Worm (Caenorhabditis elegans) whole organism, young adult: ENCODE data around the gene C25A8.1.
A peak's percentile ranks its signal among the peaks of the same experiment; 100 is the strongest.

Experiments
- B0261.1 ChIP-seq: sonication (generic microtip); optimal IDR thresholded peaks from 2 replicates; lab custom pipeline; 2016; ENCODE audit warnings: mild to moderate bottlenecking, missing genetic modification characterization, moderate library complexity, missing compliant biosample characterization
- B0336.3 ChIP-seq: fragments of 200-800 bp; sonication (Bioruptor generic); IDR thresholded peaks from 2 replicates; pipeline ENCODE4 v1.3.6; 2022; ENCODE audit warnings: missing genetic modification characterization, missing compliant biosample characterization
- C06A6.2 ChIP-seq: fragments of 200-800 bp; sonication (Bioruptor generic); conservative IDR thresholded peaks from 2 replicates; pipeline ENCODE4 v1.3.6; 2022; ENCODE audit warnings: missing genetic modification characterization, missing compliant biosample characterization
- F33H1.4 ChIP-seq: fragments of 200-800 bp; sonication (Bioruptor generic); IDR thresholded peaks from 2 replicates; pipeline ENCODE4 v1.3.6; 2022; ENCODE audit warnings: missing genetic modification reagents, missing genetic modification characterization, missing compliant biosample characterization
- F39B2.1 ChIP-seq: fragments of 200-800 bp; sonication (Bioruptor generic); IDR thresholded peaks from 2 replicates; pipeline ENCODE4 v1.3.6; 2022; ENCODE audit warnings: missing genetic modification reagents, missing genetic modification characterization, missing compliant biosample characterization
- F49E8.2 ChIP-seq: sonication (generic microtip); optimal IDR thresholded peaks from 3 replicates; lab custom pipeline; 2017; ENCODE audit warnings: missing genetic modification characterization, mild to moderate bottlenecking, missing compliant biosample characterization, antibody characterized with exemption, moderate library complexity; ENCODE audit not compliant: insufficient read depth
- F55B11.4 ChIP-seq: sonication (generic microtip); optimal IDR thresholded peaks from 2 replicates; lab custom pipeline; 2016; ENCODE audit warnings: missing compliant biosample characterization, missing genetic modification characterization, borderline replicate concordance; ENCODE audit not compliant: insufficient read depth
- K11D2.4 ChIP-seq: fragments of 200-800 bp; sonication (Bioruptor generic); IDR thresholded peaks from 2 replicates; pipeline ENCODE4 v1.3.6; 2022; ENCODE audit warnings: missing genetic modification reagents, missing genetic modification characterization, missing compliant biosample characterization
- K12H6.12 ChIP-seq: fragments of 200-800 bp; sonication (Bioruptor generic); optimal IDR thresholded peaks from 2 replicates; lab custom pipeline; 2018; ENCODE audit warnings: mild to moderate bottlenecking, missing genetic modification characterization, missing compliant biosample characterization
- Y53G8AR.9 ChIP-seq: fragments of 200-800 bp; sonication (Bioruptor generic); conservative IDR thresholded peaks from 2 replicates; pipeline ENCODE4 v1.3.6; 2022; ENCODE audit warnings: missing genetic modification reagents, missing genetic modification characterization, missing compliant biosample characterization
- Y56A3A.18 ChIP-seq: fragments of 200-800 bp; sonication (Bioruptor generic); IDR thresholded peaks from 2 replicates; pipeline ENCODE4 v1.3.6; 2022; ENCODE audit warnings: missing genetic modification reagents, missing genetic modification characterization, missing compliant biosample characterization
- Y95B8A.8 ChIP-seq: fragments of 200-800 bp; sonication (Bioruptor generic); IDR thresholded peaks from 2 replicates; pipeline ENCODE4 v1.3.6; 2022; ENCODE audit warnings: missing genetic modification reagents, missing genetic modification characterization, missing compliant biosample characterization
- akir-1 ChIP-seq: fragments of 200-800 bp; sonication (Bioruptor generic); optimal IDR thresholded peaks from 2 replicates; lab custom pipeline; 2018; ENCODE audit warnings: mild to moderate bottlenecking, missing genetic modification characterization, moderate library complexity, missing compliant biosample characterization
- athp-1 ChIP-seq: sonication (generic microtip); optimal IDR thresholded peaks from 2 replicates; lab custom pipeline; 2017; ENCODE audit warnings: mild to moderate bottlenecking, missing genetic modification characterization, missing compliant biosample characterization
- attf-5 ChIP-seq: fragments of 200-800 bp; sonication (Bioruptor generic); optimal IDR thresholded peaks from 2 replicates; lab custom pipeline; 2018; ENCODE audit warnings: mild to moderate bottlenecking, missing genetic modification characterization, missing compliant biosample characterization
- cebp-2 ChIP-seq: fragments of 200-800 bp; sonication (Bioruptor generic); IDR thresholded peaks from 2 replicates; pipeline ENCODE4 v1.3.6; 2022; ENCODE audit warnings: missing genetic modification characterization, missing compliant biosample characterization
- ceh-27 ChIP-seq: fragments of 200-800 bp; sonication (Bioruptor generic); optimal IDR thresholded peaks from 2 replicates; lab custom pipeline; 2018; ENCODE audit warnings: mild to moderate bottlenecking, missing genetic modification characterization, moderate library complexity, missing compliant biosample characterization
- ceh-40 ChIP-seq: fragments of 200-800 bp; sonication (Bioruptor generic); IDR thresholded peaks from 2 replicates; pipeline ENCODE4 v1.3.6; 2022; ENCODE audit warnings: missing genetic modification characterization, missing compliant biosample characterization
- ceh-58 ChIP-seq: fragments of 200-800 bp; sonication (Bioruptor generic); IDR thresholded peaks from 2 replicates; pipeline ENCODE4 v1.3.6; 2022; ENCODE audit warnings: missing genetic modification characterization, missing compliant biosample characterization
- die-1 ChIP-seq: sonication (generic microtip); optimal IDR thresholded peaks from 2 replicates; lab custom pipeline; 2016; ENCODE audit warnings: missing genotype, mild to moderate bottlenecking, missing genetic modification characterization, missing compliant biosample characterization
- dox-1 ChIP-seq: fragments of 200-800 bp; sonication (Bioruptor generic); IDR thresholded peaks from 2 replicates; pipeline ENCODE4 v1.3.6; 2022; ENCODE audit warnings: missing genetic modification reagents, missing genetic modification characterization, missing compliant biosample characterization
- dpl-1 ChIP-seq: fragments of 150-350 bp; optimal IDR thresholded peaks from 2 replicates; lab custom pipeline; 2014; ENCODE audit warnings: missing biosample characterization, missing genetic modification reagents, missing genetic modification characterization
- egl-18 ChIP-seq: fragments of 200-800 bp; sonication (Bioruptor generic); IDR thresholded peaks from 2 replicates; pipeline ENCODE4 v1.3.6; 2022; ENCODE audit warnings: missing genetic modification reagents, missing genetic modification characterization, missing compliant biosample characterization
- egrh-3 ChIP-seq: fragments of 200-800 bp; sonication (Bioruptor generic); IDR thresholded peaks from 2 replicates; pipeline ENCODE4 v1.3.6; 2022; ENCODE audit warnings: missing genetic modification reagents, missing genetic modification characterization, missing compliant biosample characterization
- ekl-4 ChIP-seq: fragments of 200-800 bp; sonication (Bioruptor generic); IDR thresholded peaks from 2 replicates; pipeline ENCODE4 v1.3.6; 2022; ENCODE audit warnings: missing genetic modification reagents, missing genetic modification characterization, missing compliant biosample characterization
- fkh-3 ChIP-seq: sonication (generic microtip); optimal IDR thresholded peaks from 2 replicates; lab custom pipeline; 2016; ENCODE audit warnings: mild to moderate bottlenecking, missing genetic modification characterization, missing compliant biosample characterization
- gei-17 ChIP-seq: fragments of 200-800 bp; sonication (Bioruptor generic); optimal IDR thresholded peaks from 2 replicates; lab custom pipeline; 2018; ENCODE audit warnings: mild to moderate bottlenecking, missing genetic modification characterization, missing compliant biosample characterization
- hlh-12 ChIP-seq: sonication (generic microtip); optimal IDR thresholded peaks from 2 replicates; lab custom pipeline; 2016; ENCODE audit warnings: missing genetic modification characterization, missing compliant biosample characterization
- hmg-1.2 ChIP-seq: fragments of 200-800 bp; sonication (Bioruptor generic); IDR thresholded peaks from 2 replicates; pipeline ENCODE4 v1.3.6; 2022; ENCODE audit warnings: missing genetic modification reagents, missing genetic modification characterization, missing compliant biosample characterization
- hrde-1 ChIP-seq: sonication (generic microtip); optimal IDR thresholded peaks from 2 replicates; lab custom pipeline; 2016; ENCODE audit warnings: missing genetic modification characterization, mild to moderate bottlenecking, missing compliant biosample characterization, moderate library complexity, missing genotype, missing genetic modification reagents, borderline replicate concordance
- hsf-1 ChIP-seq: fragments of 200-800 bp; sonication (Bioruptor generic); IDR thresholded peaks from 2 replicates; pipeline ENCODE4 v1.3.6; 2022; ENCODE audit warnings: missing genetic modification reagents, missing genetic modification characterization, missing compliant biosample characterization
- let-526 ChIP-seq: fragments of 200-800 bp; sonication (Bioruptor generic); IDR thresholded peaks from 2 replicates; pipeline ENCODE4 v1.3.6; 2022; ENCODE audit warnings: missing genetic modification reagents, missing genetic modification characterization, missing compliant biosample characterization
- lin-26 ChIP-seq: fragments of 200-800 bp; sonication (Bioruptor generic); IDR thresholded peaks from 2 replicates; pipeline ENCODE4 v1.3.6; 2022; ENCODE audit warnings: missing genetic modification reagents, missing genetic modification characterization, missing compliant biosample characterization
- lin-54 ChIP-seq: fragments of 200-800 bp; sonication (Bioruptor generic); optimal IDR thresholded peaks from 2 replicates; lab custom pipeline; 2018; ENCODE audit warnings: mild to moderate bottlenecking, missing genetic modification characterization, missing compliant biosample characterization
- madf-3 ChIP-seq: fragments of 200-800 bp; sonication (Bioruptor generic); IDR thresholded peaks from 2 replicates; pipeline ENCODE4 v1.3.6; 2022; ENCODE audit warnings: missing genetic modification reagents, missing genetic modification characterization, missing compliant biosample characterization
- mel-28 ChIP-seq: sonication (generic microtip); optimal IDR thresholded peaks from 2 replicates; lab custom pipeline; 2016; ENCODE audit warnings: borderline replicate concordance, mild to moderate bottlenecking, missing genetic modification characterization, missing compliant biosample characterization
- nfya-1 ChIP-seq: sonication (generic microtip); optimal IDR thresholded peaks from 2 replicates; lab custom pipeline; 2017; ENCODE audit warnings: antibody characterized with exemption, missing compliant biosample characterization, missing genetic modification characterization, borderline replicate concordance; ENCODE audit not compliant: insufficient read depth
- pbrm-1 ChIP-seq: fragments of 200-800 bp; sonication (Bioruptor generic); IDR thresholded peaks from 2 replicates; pipeline ENCODE4 v1.3.6; 2022; ENCODE audit warnings: missing genetic modification reagents, missing genetic modification characterization, missing compliant biosample characterization
- pha-4 ChIP-seq: fragments of 150-350 bp; sonication (generic microtip); optimal IDR thresholded peaks from 2 replicates; lab custom pipeline; 2014; ENCODE audit warnings: missing biosample characterization, missing genetic modification reagents, missing genetic modification characterization
- rcor-1 ChIP-seq: fragments of 200-800 bp; sonication (Bioruptor generic); IDR thresholded peaks from 2 replicates; pipeline ENCODE4 v1.3.6; 2022; ENCODE audit warnings: missing genetic modification reagents, missing genetic modification characterization, missing compliant biosample characterization
- snpc-1.3 ChIP-seq: sonication (generic microtip); optimal IDR thresholded peaks from 2 replicates; lab custom pipeline; 2017; ENCODE audit warnings: missing genetic modification characterization, mild to moderate bottlenecking, missing compliant biosample characterization, antibody characterized with exemption, moderate library complexity, missing genotype, missing genetic modification reagents; ENCODE audit not compliant: insufficient read depth
- snpc-3.4 ChIP-seq: sonication (generic microtip); optimal IDR thresholded peaks from 2 replicates; lab custom pipeline; 2017; ENCODE audit warnings: missing genetic modification characterization, mild to moderate bottlenecking, missing compliant biosample characterization, antibody characterized with exemption, moderate library complexity, missing genotype, missing genetic modification reagents
- snpc-4 ChIP-seq, 5 experiments: fragments of 150-350 bp in 1 of 5; sonication (generic microtip) in 4 of 5; optimal IDR thresholded peaks; 2 replicates each; lab custom pipeline; 2014 to 2018; ENCODE audit warnings: missing genetic modification characterization in 5 of 5, missing biosample characterization in 3 of 5, antibody characterized with exemption in 2 of 5, mild to moderate bottlenecking in 2 of 5, missing compliant biosample characterization in 2 of 5, missing genotype in 2 of 5, moderate library complexity in 2 of 5, missing genetic modification reagents in 1 of 5
- tbp1 ChIP-seq: fragments of 200-800 bp; sonication (Bioruptor generic); optimal IDR thresholded peaks from 2 replicates; lab custom pipeline; 2018; ENCODE audit warnings: mild to moderate bottlenecking, missing genetic modification characterization, missing compliant biosample characterization
- ztf-18 ChIP-seq: sonication (generic microtip); optimal IDR thresholded peaks from 2 replicates; lab custom pipeline; 2016; ENCODE audit warnings: missing genotype, mild to moderate bottlenecking, missing genetic modification characterization, missing compliant biosample characterization

Gene C25A8.1

ce11 chrIV:6974162-6974938, 36.6 kb upstream of the C25A8.1 start (continued):
- TF ChIP-seq mel-28 (tag; lab: Kevin White, UChicago) (no peak), hlh-12 (no peak), ceh-40 (0 out of 2 replicates have a peak, but pooled peaks have one; percentile 30), B0336.3 (GFP tag; lab: Robert Waterston, UW) (peak; percentile 51), gei-17 (GFP tag; lab: Kevin White, UChicago) (no peak), hsf-1 (peak; percentile 80), ekl-4 (GFP tag; lab: Robert Waterston, UW) (peak; percentile 84), let-526 (GFP tag; lab: Robert Waterston, UW) (no peak), Y95B8A.8 (0 out of 2 replicates have a peak, but pooled peaks have one; percentile 35), K11D2.4 (no peak), C06A6.2 (GFP tag; lab: Robert Waterston, UW) (no peak), tbp1 (GFP tag; lab: Kevin White, UChicago) (no peak), egrh-3 (GFP tag; lab: Robert Waterston, UW) (peak; percentile 71; the same call in 1 of the 2 replicates), hrde-1 (tag; lab: Kevin White, UChicago) (peak; percentile 64), B0261.1 (tag; lab: Kevin White, UChicago) (no peak), dpl-1 (GFP tag; lab: Kevin White, UChicago) (no peak), egl-18 (GFP tag; lab: Robert Waterston, UW) (peak; percentile 78; the same call in 1 of the 2 replicates), fkh-3 (no peak), attf-5 (GFP tag; lab: Kevin White, UChicago) (no peak), die-1 (peak; percentile 11), snpc-1.3 (peak; percentile 53), F49E8.2 (tag; lab: Kevin White, UChicago) (peak; percentile 82), dox-1 (no peak; the same call in 1 of the 2 replicates), Y56A3A.18 (peak; percentile 86; the same call in 1 of the 2 replicates), pha-4 (tag; lab: Kevin White, UChicago) (no peak), cebp-2 (GFP tag; lab: Robert Waterston, UW) (peak; percentile 75; the same call in 1 of the 2 replicates), ztf-18 (peak; percentile 15), K12H6.12 (tag; lab: Kevin White, UChicago) (no peak), ceh-58 (0 out of 2 replicates have a peak, but pooled peaks have one; percentile 66), rcor-1 (peak; percentile 75), snpc-4 (GFP tag; optimal IDR thresholded peaks at IDR 0.05; lab: Kevin White, UChicago) (peak; percentile 46), snpc-4 (tag; optimal IDR thresholded peaks at IDR 0.05; lab: Kevin White, UChicago) (peak in 2 of 4 experiments; percentile 75 to 76), athp-1 (tag; lab: Kevin White, UChicago) (peak; percentile 62), akir-1 (GFP tag; lab: Kevin White, UChicago) (no peak), madf-3 (GFP tag; lab: Robert Waterston, UW) (peak; percentile 80), F33H1.4 (GFP tag; lab: Robert Waterston, UW) (peak; percentile 44), ceh-27 (GFP tag; lab: Kevin White, UChicago) (no peak), lin-54 (GFP tag; lab: Kevin White, UChicago) (peak; percentile 49), F39B2.1 (GFP tag; lab: Robert Waterston, UW) (peak; percentile 67; the same call in 1 of the 2 replicates), F55B11.4 (no peak), hmg-1.2 (GFP tag; lab: Robert Waterston, UW) (peak; percentile 36; the same call in 1 of the 2 replicates), lin-26 (GFP tag; lab: Robert Waterston, UW) (peak; percentile 64; the same call in 1 of the 2 replicates), Y53G8AR.9 (GFP tag; lab: Robert Waterston, UW) (peak; percentile 80), snpc-3.4 (peak; percentile 37), pbrm-1 (GFP tag; lab: Robert Waterston, UW) (peak; percentile 60), nfya-1 (no peak)
